Fruit fly (Drosophila melanogaster): ENCODE measurements around the gene eIF4EHP.

eIF4EHP gene

DNA sequence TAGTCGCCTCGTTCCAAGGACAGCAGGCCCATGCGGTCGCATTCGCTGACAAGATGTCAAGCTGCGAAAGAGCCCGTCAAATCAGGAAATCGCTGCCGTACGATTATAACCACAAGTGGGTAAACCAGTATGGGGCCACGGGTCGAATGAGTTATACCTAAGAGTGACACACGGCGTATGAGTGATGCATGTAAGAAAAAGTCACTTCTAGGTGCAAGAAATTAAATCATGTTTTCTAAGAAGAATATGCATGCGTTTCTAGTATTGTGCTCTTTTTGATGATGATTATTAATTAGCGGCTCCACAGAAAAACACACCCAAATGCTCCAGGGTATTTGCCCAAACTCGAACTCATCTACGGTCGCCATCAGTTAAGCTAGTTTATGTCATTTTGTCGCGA lies 91.1 kb downstream of the eIF4EHP start (continued):
- TF ChIP-seq zen2 (GFP tag; IDR thresholded peaks at IDR 0.05; ENCODE audit: partially characterized antibody) (no peak), CG1603 (tag; optimal IDR thresholded peaks at IDR 0.05) (no peak), CG2199 (GFP tag; IDR thresholded peaks at IDR 0.05) (no peak), CG18011 (GFP tag; optimal IDR thresholded peaks at IDR 0.05) (no peak), gsb (GFP tag; IDR thresholded peaks at IDR 0.05) (no peak), otp (GFP tag; IDR thresholded peaks at IDR 0.05) (0 out of 3 replicates have a peak, but pooled peaks have one; percentile 36), Med (GFP tag) (peak; percentile 54), CG4328 (GFP tag; optimal IDR thresholded peaks at IDR 0.05) (no peak), CG7839 (tag; optimal IDR thresholded peaks at IDR 0.05) (no peak), Hr51 (GFP tag; optimal IDR thresholded peaks at IDR 0.05) (peak in 1 of 2 experiments; percentile 10), fd3F (GFP tag; optimal IDR thresholded peaks at IDR 0.05) (no peak), Drgx (GFP tag; IDR thresholded peaks at IDR 0.05) (0 out of 2 replicates have a peak, but pooled peaks have one; percentile 43), stc (GFP tag; IDR thresholded peaks at IDR 0.05) (peak; percentile 8; the same call in 1 of the 2 replicates), CG2678 (tag; optimal IDR thresholded peaks at IDR 0.05) (no peak), wor (GFP tag; IDR thresholded peaks at IDR 0.05) (no peak), CG13296 (GFP tag; optimal IDR thresholded peaks at IDR 0.05) (no peak), Sox102F (GFP tag; optimal IDR thresholded peaks at IDR 0.05) (peak; percentile 9), ATbp (GFP tag; optimal IDR thresholded peaks at IDR 0.05) (no peak), zfh1 (GFP tag; IDR thresholded peaks at IDR 0.05) (no peak), z (GFP tag; IDR thresholded peaks at IDR 0.05) (no peak), Oli (tag; optimal IDR thresholded peaks at IDR 0.05) (peak; percentile 10), CG34376 (GFP tag; optimal IDR thresholded peaks at IDR 0.05) (no peak)

DNA sequence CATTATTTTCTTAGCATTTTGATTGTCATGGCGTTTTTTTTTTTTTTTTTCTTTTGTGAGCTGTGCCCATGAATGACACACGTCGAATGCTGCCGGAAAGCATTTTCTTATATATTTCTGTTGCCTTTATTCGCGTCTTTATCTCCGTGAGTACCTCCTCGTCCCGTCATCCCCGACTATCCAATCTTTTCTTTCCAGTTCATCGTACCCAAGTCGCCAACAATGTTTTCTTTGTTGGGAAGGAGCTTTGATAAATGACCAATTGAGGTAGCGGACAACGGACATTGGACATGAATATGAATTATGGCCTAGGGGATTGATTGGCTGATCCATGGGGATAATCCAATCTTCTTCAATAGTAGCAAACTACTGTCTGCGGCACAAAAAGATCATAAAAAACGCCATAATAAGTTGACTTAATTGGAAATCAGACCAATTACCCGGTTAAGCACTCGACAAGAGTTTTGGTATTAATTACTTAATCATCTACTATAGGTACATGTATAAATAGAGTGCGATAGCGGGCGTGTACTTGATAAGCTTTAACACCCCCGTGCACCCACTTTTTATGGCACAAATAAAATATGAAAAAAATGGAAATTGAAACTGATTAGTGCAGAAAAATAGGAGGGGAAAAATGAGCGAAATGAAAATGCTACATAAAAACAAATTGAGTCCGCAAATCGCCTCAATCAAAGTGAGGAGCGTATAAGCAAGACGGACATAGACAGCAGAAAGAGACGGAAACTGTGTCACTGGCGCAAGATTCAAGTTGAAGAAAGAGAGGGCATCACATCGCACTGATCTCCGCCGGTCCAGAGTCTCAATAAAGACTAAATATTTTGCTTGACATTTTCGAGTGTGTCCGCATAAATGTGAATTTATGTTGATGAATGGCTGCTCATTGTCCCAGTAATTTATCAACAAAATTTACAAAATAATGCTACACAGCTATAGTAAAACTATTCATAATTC lies 92.5 kb downstream of the eIF4EHP start:
- TF ChIP-seq Sox102F (GFP tag; optimal IDR thresholded peaks at IDR 0.05) (no peak), pb (GFP tag; optimal IDR thresholded peaks at IDR 0.05) (no peak), CG9727 (GFP tag; optimal IDR thresholded peaks at IDR 0.05) (no peak), twi (tag; optimal IDR thresholded peaks at IDR 0.05) (no peak), CG34376 (GFP tag; optimal IDR thresholded peaks at IDR 0.05) (peak; percentile 44), CG7987 (GFP tag; optimal IDR thresholded peaks at IDR 0.05) (no peak), CG6254 (GFP tag; optimal IDR thresholded peaks at IDR 0.05) (no peak), hth (optimal IDR thresholded peaks at IDR 0.05) (no peak), sisA (GFP tag; IDR thresholded peaks at IDR 0.05) (no peak), Fer1 (GFP tag; optimal IDR thresholded peaks at IDR 0.05) (no peak), trem (tag; optimal IDR thresholded peaks at IDR 0.05) (no peak), CG12391 (tag; optimal IDR thresholded peaks at IDR 0.05) (no peak), pita (GFP tag; optimal IDR thresholded peaks at IDR 0.05) (no peak), CG4360 (GFP tag; IDR thresholded peaks at IDR 0.05) (no peak), ftz-f1 (GFP tag; optimal IDR thresholded peaks at IDR 0.05) (no peak), exex (tag; optimal IDR thresholded peaks at IDR 0.05) (peak; percentile 89), ara (GFP tag; IDR thresholded peaks at IDR 0.05) (no peak), klu (GFP tag; IDR thresholded peaks at IDR 0.05) (no peak), otp (GFP tag; IDR thresholded peaks at IDR 0.05) (no peak), btn (GFP tag; optimal IDR thresholded peaks at IDR 0.05) (no peak), CG8944 (GFP tag; optimal IDR thresholded peaks at IDR 0.05) (no peak), hbn (GFP tag; IDR thresholded peaks at IDR 0.05; ENCODE audit: partially characterized antibody) (no peak), tin (GFP tag; optimal IDR thresholded peaks at IDR 0.05) (no peak), CG16815 (GFP tag; optimal IDR thresholded peaks at IDR 0.05) (no peak), CG3838 (GFP tag; optimal IDR thresholded peaks at IDR 0.05) (no peak), CG7372 (GFP tag; IDR thresholded peaks at IDR 0.05) (no peak), z (GFP tag; IDR thresholded peaks at IDR 0.05) (no peak), ci (GFP tag; IDR thresholded peaks at IDR 0.05) (0 out of 3 replicates have a peak, but pooled peaks have one; percentile 19), CG10543 (GFP tag; optimal IDR thresholded peaks at IDR 0.05) (no peak), ase (GFP tag; IDR thresholded peaks at IDR 0.05) (no peak)
